Fruit fly (Drosophila melanogaster): Measurements from ENCODE around the gene CG42655.

Gene CG42655

DNA sequence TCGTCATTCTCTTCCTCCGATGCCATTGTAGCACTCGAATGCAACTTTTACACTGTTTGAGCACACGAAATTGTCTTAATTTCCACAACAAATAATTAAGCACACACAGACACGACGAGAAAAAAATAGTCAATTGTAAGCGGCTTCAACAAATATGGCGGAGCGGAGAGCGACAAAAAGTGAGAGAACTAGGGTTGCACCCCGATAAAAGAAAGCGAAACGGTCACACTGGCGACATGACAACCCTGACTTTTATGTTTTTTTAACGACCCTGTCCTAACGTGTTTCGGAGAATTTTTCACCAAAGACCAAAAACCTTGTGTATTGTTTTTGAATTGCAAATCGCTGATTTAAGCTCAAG is 43.5 kb downstream of the CG42655 start, which contains the start of the genes Mi-2 and Prp3 (continued):
- TF ChIP-seq nom (GFP tag; optimal IDR thresholded peaks at IDR 0.05) (peak; percentile 70), da (GFP tag; optimal IDR thresholded peaks at IDR 0.05) (no peak), nerfin-1 (tag; optimal IDR thresholded peaks at IDR 0.05) (peak; percentile 53), CG2129 (GFP tag; IDR thresholded peaks at IDR 0.05; ENCODE audit: partially characterized antibody) (no peak), CG1024 (GFP tag; IDR thresholded peaks at IDR 0.05) (no peak), CG8290 (GFP tag; optimal IDR thresholded peaks at IDR 0.05) (no peak), CG8290 (tag; optimal IDR thresholded peaks at IDR 0.05) (peak in 1 of 2 experiments; percentile 12), grn (GFP tag; optimal IDR thresholded peaks at IDR 0.05) (no peak), CG17359 (tag; optimal IDR thresholded peaks at IDR 0.05) (no peak), Mad (GFP tag; optimal IDR thresholded peaks at IDR 0.05) (peak; percentile 32), Dek (tag; optimal IDR thresholded peaks at IDR 0.05) (peak; percentile 8), CG7839 (tag; optimal IDR thresholded peaks at IDR 0.05) (no peak), CG13775 (GFP tag; optimal IDR thresholded peaks at IDR 0.05) (peak; percentile 11), CG4730 (GFP tag; IDR thresholded peaks at IDR 0.05) (no peak), pan (optimal IDR thresholded peaks at IDR 0.05) (no peak), pan (GFP tag; optimal IDR thresholded peaks at IDR 0.05 in 1 of 2, IDR thresholded peaks at IDR 0.05 in 1 of 2) (no peak), CG13296 (GFP tag; optimal IDR thresholded peaks at IDR 0.05) (no peak), C15 (GFP tag; IDR thresholded peaks at IDR 0.05) (no peak), tx (GFP tag; optimal IDR thresholded peaks at IDR 0.05) (no peak), CG11696 (GFP tag; IDR thresholded peaks at IDR 0.05) (no peak), CG2678 (tag; optimal IDR thresholded peaks at IDR 0.05) (no peak), CG9817 (tag; optimal IDR thresholded peaks at IDR 0.05) (no peak), Eip74EF (GFP tag; optimal IDR thresholded peaks at IDR 0.05) (no peak), unc-4 (GFP tag; IDR thresholded peaks at IDR 0.05; ENCODE audit: partially characterized antibody) (no peak), crp (GFP tag; optimal IDR thresholded peaks at IDR 0.05) (peak in 1 of 2 experiments; percentile 26), CG31365 (tag; optimal IDR thresholded peaks at IDR 0.05) (no peak), mam (GFP tag; optimal IDR thresholded peaks at IDR 0.05) (peak; percentile 29), CG6683 (GFP tag; optimal IDR thresholded peaks at IDR 0.05) (no peak), CG7928 (GFP tag; optimal IDR thresholded peaks at IDR 0.05) (peak; percentile 88), luna (GFP tag; optimal IDR thresholded peaks at IDR 0.05) (no peak), Dad (GFP tag; optimal IDR thresholded peaks at IDR 0.05) (no peak), oc (tag; optimal IDR thresholded peaks at IDR 0.05) (peak; percentile 1), lola (GFP tag; optimal IDR thresholded peaks at IDR 0.05) (no peak), CG15073 (GFP tag; optimal IDR thresholded peaks at IDR 0.05) (no peak), Gsc (GFP tag; IDR thresholded peaks at IDR 0.05) (no peak), sob (GFP tag; IDR thresholded peaks at IDR 0.05) (no peak), Bgb (GFP tag; IDR thresholded peaks at IDR 0.05; ENCODE audit: partially characterized antibody) (peak; percentile 53; the same call in 1 of the 2 replicates), BtbVII (GFP tag; optimal IDR thresholded peaks at IDR 0.05) (no peak), Tbp (GFP tag; optimal IDR thresholded peaks at IDR 0.05) (no peak), Hmx (GFP tag; optimal IDR thresholded peaks at IDR 0.05) (no peak), CG3847 (GFP tag; IDR thresholded peaks at IDR 0.05) (peak; percentile 63; the same call in 1 of the 2 replicates), sima (GFP tag; optimal IDR thresholded peaks at IDR 0.05) (no peak), CG32532 (GFP tag; IDR thresholded peaks at IDR 0.05) (no peak), CG8089 (GFP tag; optimal IDR thresholded peaks at IDR 0.05) (no peak), fru (optimal IDR thresholded peaks at IDR 0.05) (no peak), slou (GFP tag; optimal IDR thresholded peaks at IDR 0.05) (no peak), CG14710 (tag; optimal IDR thresholded peaks at IDR 0.05) (peak; percentile 57), Aef1 (GFP tag; IDR thresholded peaks at IDR 0.05) (no peak), stc (GFP tag; IDR thresholded peaks at IDR 0.05) (no peak), Max (GFP tag; optimal IDR thresholded peaks at IDR 0.05) (peak; percentile 11), sna (GFP tag; IDR thresholded peaks at IDR 0.05; ENCODE audit: partially characterized antibody) (no peak), dysf (GFP tag; IDR thresholded peaks at IDR 0.05) (no peak)
